Worm (Caenorhabditis elegans) whole organism, L2 larva: ENCODE results near the gene jbts-14.

Experiments used
- fos-1 ChIP-seq: fragments of 150-350 bp; optimal IDR thresholded peaks from 2 replicates; lab custom pipeline; 2014; ENCODE audit warnings: missing biosample characterization, missing genetic modification characterization
- lin-39 ChIP-seq: fragments of 150-350 bp; optimal IDR thresholded peaks from 2 replicates; lab custom pipeline; 2014; ENCODE audit warnings: missing biosample characterization, missing genetic modification reagents, missing genetic modification characterization

DNA sequence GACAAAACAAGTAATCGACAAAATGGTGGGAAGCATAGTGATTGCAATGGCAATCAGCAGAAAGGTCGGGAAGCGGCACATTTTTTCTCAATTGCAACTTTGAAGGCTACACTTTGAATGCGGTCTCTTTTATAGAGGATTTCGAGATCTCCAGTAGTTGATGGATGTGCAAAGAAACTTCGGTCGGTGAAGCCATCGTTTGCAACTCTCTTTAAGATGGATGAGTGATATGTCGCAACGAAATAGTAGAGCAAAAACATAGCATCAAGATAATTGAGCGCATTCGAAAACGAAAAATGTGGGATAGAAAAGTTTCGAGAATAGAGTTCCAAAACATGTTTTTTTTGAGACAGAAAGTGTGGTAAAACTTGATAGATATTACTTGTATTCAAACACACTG, 23.2 kb downstream of the jbts-14 start, which contains the start of gene EGAP4.1:
- TF ChIP-seq lin-39: no peak
- TF ChIP-seq fos-1 (tag; lab: Kevin White, UChicago): no peak
